Fruit fly (Drosophila melanogaster): ENCODE data around the gene CG4592.

Gene CG4592

DNA sequence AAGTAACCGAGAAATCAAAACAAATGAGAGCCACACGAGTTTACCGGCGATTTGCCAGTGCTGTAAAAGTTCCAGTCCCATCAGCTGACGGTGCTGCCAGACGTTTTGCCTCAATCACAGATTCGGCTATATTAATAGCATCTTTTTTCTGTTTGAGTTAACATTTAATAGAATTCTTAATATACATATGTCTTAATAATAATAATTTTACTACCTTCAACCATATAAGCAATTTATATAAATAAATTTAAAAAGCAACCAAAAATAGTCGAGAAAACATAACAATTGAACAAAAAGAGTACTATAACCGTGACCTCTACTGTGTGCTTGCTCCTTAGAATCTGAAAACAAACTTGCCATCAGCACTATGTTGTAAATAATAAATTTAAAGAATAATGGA, 32.7 kb downstream of the CG4592 start, which contains the start of the genes CG13126 and CG4709 (continued):
- peak; percentile 76 for TF ChIP-seq CG8359 (GFP tag; optimal IDR thresholded peaks at IDR 0.05; ENCODE audit: borderline replicate concordance)
- peak; percentile 96 for TF ChIP-seq CG9727 (GFP tag; optimal IDR thresholded peaks at IDR 0.05)
- TF ChIP-seq CG3407 (GFP tag; optimal IDR thresholded peaks at IDR 0.05): peak; percentile 79
- TF ChIP-seq sens-2 (GFP tag; IDR thresholded peaks at IDR 0.05): peak; percentile 67; the same call in 1 of the 2 replicates
- peak; percentile 5 for TF ChIP-seq fu2 (GFP tag; optimal IDR thresholded peaks at IDR 0.05)
- peak; percentile 88 for TF ChIP-seq CG10654 (GFP tag; optimal IDR thresholded peaks at IDR 0.05)
- peak; percentile 26 for TF ChIP-seq slp2 (GFP tag; optimal IDR thresholded peaks at IDR 0.05)
- peak; percentile 75 for TF ChIP-seq ro (GFP tag; IDR thresholded peaks at IDR 0.05)
- TF ChIP-seq CG4617 (GFP tag; optimal IDR thresholded peaks at IDR 0.05; ENCODE audit: borderline replicate concordance): peak; percentile 85
- no peak for TF ChIP-seq hkb (optimal IDR thresholded peaks at IDR 0.05)
- peak; percentile 91 for TF ChIP-seq hkb (GFP tag; IDR thresholded peaks at IDR 0.05)
- peak; percentile 88 for TF ChIP-seq cwo (GFP tag; optimal IDR thresholded peaks at IDR 0.05)
- no peak for TF ChIP-seq CG11398 (GFP tag; optimal IDR thresholded peaks at IDR 0.05)
- peak; percentile 73 for TF ChIP-seq CG17802 (tag; optimal IDR thresholded peaks at IDR 0.05)
- no peak for TF ChIP-seq fd64A (GFP tag; optimal IDR thresholded peaks at IDR 0.05)
- TF ChIP-seq Side (GFP tag; optimal IDR thresholded peaks at IDR 0.05): peak; percentile 28
- TF ChIP-seq onecut (GFP tag; IDR thresholded peaks at IDR 0.05): peak; percentile 71
- TF ChIP-seq prd (optimal IDR thresholded peaks at IDR 0.05): no peak
- peak; percentile 92 for TF ChIP-seq prd (GFP tag; IDR thresholded peaks at IDR 0.05)
- TF ChIP-seq scrt (GFP tag; optimal IDR thresholded peaks at IDR 0.05): peak; percentile 87
- TF ChIP-seq her (GFP tag; optimal IDR thresholded peaks at IDR 0.05): no peak
- peak; percentile 88 for TF ChIP-seq CG6765 (GFP tag; optimal IDR thresholded peaks at IDR 0.05)
- peak; percentile 94 for TF ChIP-seq dmrt11E (tag; optimal IDR thresholded peaks at IDR 0.05)
- TF ChIP-seq az2 (GFP tag; optimal IDR thresholded peaks at IDR 0.05): peak; percentile 92
- peak; percentile 80 for TF ChIP-seq H15 (GFP tag; IDR thresholded peaks at IDR 0.05)
- peak; percentile 92 for TF ChIP-seq CG3281 (GFP tag; optimal IDR thresholded peaks at IDR 0.05)
- peak; percentile 81 for TF ChIP-seq Aef1 (GFP tag; IDR thresholded peaks at IDR 0.05)
- no peak for TF ChIP-seq CG14860 (GFP tag; IDR thresholded peaks at IDR 0.05; ENCODE audit: partially characterized antibody)
- TF ChIP-seq CG9437 (GFP tag; optimal IDR thresholded peaks at IDR 0.05): peak; percentile 82
- TF ChIP-seq CG4730 (GFP tag; IDR thresholded peaks at IDR 0.05): peak; percentile 86
- peak; percentile 28 for TF ChIP-seq Bdp1 (GFP tag; optimal IDR thresholded peaks at IDR 0.05)
- no peak for TF ChIP-seq sima (GFP tag; optimal IDR thresholded peaks at IDR 0.05)
- peak; percentile 92 for TF ChIP-seq tin (GFP tag; optimal IDR thresholded peaks at IDR 0.05)
- peak; percentile 87 for TF ChIP-seq CG10366 (GFP tag; IDR thresholded peaks at IDR 0.05)
- no peak for TF ChIP-seq Trl (optimal IDR thresholded peaks at IDR 0.05)
- TF ChIP-seq Trl (GFP tag; optimal IDR thresholded peaks at IDR 0.05): peak; percentile 40
- peak; percentile 93 for TF ChIP-seq PHDP (tag; optimal IDR thresholded peaks at IDR 0.05)
- peak; percentile 58 for TF ChIP-seq CG3838 (GFP tag; optimal IDR thresholded peaks at IDR 0.05)
- peak; percentile 93 for TF ChIP-seq gsb-n (tag; optimal IDR thresholded peaks at IDR 0.05)
- peak; percentile 88 for TF ChIP-seq run (tag; optimal IDR thresholded peaks at IDR 0.05)
- TF ChIP-seq Bgb (GFP tag; IDR thresholded peaks at IDR 0.05; ENCODE audit: partially characterized antibody): no peak
- peak; percentile 57 for TF ChIP-seq Usf (GFP tag; optimal IDR thresholded peaks at IDR 0.05)
- peak; percentile 80 for TF ChIP-seq CG3995 (GFP tag; optimal IDR thresholded peaks at IDR 0.05)
- TF ChIP-seq insv (GFP tag; optimal IDR thresholded peaks at IDR 0.05): peak in 1 of 2 experiments; percentile 45
- TF ChIP-seq CG10431 (GFP tag; optimal IDR thresholded peaks at IDR 0.05): peak; percentile 77
- peak; percentile 36 for TF ChIP-seq CG1792 (GFP tag; optimal IDR thresholded peaks at IDR 0.05)
- no peak for TF ChIP-seq Hr39 (optimal IDR thresholded peaks at IDR 0.05)
- TF ChIP-seq CG10209 (GFP tag; optimal IDR thresholded peaks at IDR 0.05): peak; percentile 91
- peak; percentile 33 for TF ChIP-seq pnt (GFP tag; optimal IDR thresholded peaks at IDR 0.05)
- TF ChIP-seq zen2 (GFP tag; IDR thresholded peaks at IDR 0.05; ENCODE audit: partially characterized antibody): no peak
- peak; percentile 66; the same call in 1 of the 2 replicates for TF ChIP-seq CG1024 (GFP tag; IDR thresholded peaks at IDR 0.05)
- peak; percentile 80 for TF ChIP-seq Ada2b (GFP tag; IDR thresholded peaks at IDR 0.05)
